Fruit fly (Drosophila melanogaster) whole organism, adult: ENCODE data around the gene Stt3B.
A peak's percentile ranks its signal among the peaks of the same experiment; 100 is the strongest.

Experiments used
- CG11617 ChIP-seq: fragments of 200-800 bp; sonication (Bioruptor generic); optimal IDR thresholded peaks from 2 replicates; lab custom pipeline; 2017; ENCODE audit warnings: mild to moderate bottlenecking, missing biosample characterization, missing genetic modification reagents, missing genetic modification characterization
- CG12768 ChIP-seq: fragments of 200-800 bp; sonication (Bioruptor generic); optimal IDR thresholded peaks from 2 replicates; lab custom pipeline; 2017; ENCODE audit warnings: missing biosample characterization, missing genetic modification characterization, mild to moderate bottlenecking, moderate library complexity, missing genetic modification reagents
- CG14711 ChIP-seq: fragments of 200-800 bp; sonication (Bioruptor generic); optimal IDR thresholded peaks from 2 replicates; lab custom pipeline; 2018; ENCODE audit warnings: missing biosample characterization, mild to moderate bottlenecking, missing genetic modification characterization, moderate library complexity
- CG1620 ChIP-seq: fragments of 200-800 bp; sonication (Bioruptor generic); optimal IDR thresholded peaks from 2 replicates; lab custom pipeline; 2016; ENCODE audit warnings: missing biosample characterization, missing genetic modification characterization
- CG33017 ChIP-seq: fragments of 200-800 bp; sonication (Bioruptor generic); optimal IDR thresholded peaks from 2 replicates; lab custom pipeline; 2018; ENCODE audit warnings: missing biosample characterization, mild to moderate bottlenecking, missing genetic modification characterization, moderate library complexity
- CG5204 ChIP-seq: fragments of 200-800 bp; sonication (Bioruptor generic); optimal IDR thresholded peaks from 2 replicates; lab custom pipeline; 2016; ENCODE audit warnings: missing biosample characterization, missing genetic modification characterization
- CG7045 ChIP-seq: fragments of 200-800 bp; sonication (Bioruptor generic); optimal IDR thresholded peaks from 2 replicates; lab custom pipeline; 2017; ENCODE audit warnings: missing biosample characterization, mild to moderate bottlenecking, missing genetic modification characterization
- CG7101 ChIP-seq: fragments of 200-800 bp; sonication (Bioruptor generic); optimal IDR thresholded peaks from 2 replicates; lab custom pipeline; 2018; ENCODE audit warnings: missing biosample characterization, mild to moderate bottlenecking, missing genetic modification characterization, moderate library complexity
- Clk ChIP-seq: fragments of 200-800 bp; sonication (Bioruptor generic); optimal IDR thresholded peaks from 2 replicates; lab custom pipeline; 2017; ENCODE audit warnings: missing biosample characterization, missing genetic modification characterization
- Crg-1 ChIP-seq: fragments of 200-800 bp; sonication (Bioruptor generic); optimal IDR thresholded peaks from 2 replicates; lab custom pipeline; 2016; ENCODE audit warnings: missing biosample characterization, missing genetic modification characterization
- Hr96 ChIP-seq: fragments of 200-800 bp; sonication (Bioruptor generic); optimal IDR thresholded peaks from 2 replicates; lab custom pipeline; 2016; ENCODE audit warnings: missing biosample characterization, missing genetic modification characterization
- Mnt ChIP-seq: fragments of 200-800 bp; sonication (Bioruptor generic); optimal IDR thresholded peaks from 2 replicates; lab custom pipeline; 2016; ENCODE audit warnings: missing biosample characterization, mild to moderate bottlenecking, missing genetic modification characterization
- bab1 ChIP-seq: fragments of 200-800 bp; sonication (Bioruptor generic); optimal IDR thresholded peaks from 3 replicates; lab custom pipeline; 2019; ENCODE audit warnings: missing biosample characterization, mild to moderate bottlenecking, missing genetic modification characterization, moderate library complexity
- cic ChIP-seq: fragments of 200-800 bp; sonication (Bioruptor generic); optimal IDR thresholded peaks from 2 replicates; lab custom pipeline; 2017; ENCODE audit warnings: missing biosample characterization, mild to moderate bottlenecking, missing genetic modification characterization, moderate library complexity
- cnc ChIP-seq, 2 experiments: fragments of >200 bp; optimal IDR thresholded peaks; 2 replicates each; lab custom pipeline; 2017
- kay ChIP-seq: fragments of 200-800 bp; sonication (Bioruptor generic); peaks from one replicate; lab custom pipeline; 2016; ENCODE audit warnings: missing biosample characterization, missing genetic modification characterization, borderline replicate concordance
- ovo ChIP-seq: fragments of 200-800 bp; sonication (Bioruptor generic); optimal IDR thresholded peaks from 2 replicates; lab custom pipeline; 2016; ENCODE audit warnings: missing biosample characterization, missing genetic modification characterization
- pad ChIP-seq: fragments of 200-800 bp; sonication (Bioruptor generic); optimal IDR thresholded peaks from 3 replicates; lab custom pipeline; 2017; ENCODE audit warnings: missing biosample characterization, missing genetic modification characterization, mild to moderate bottlenecking, moderate library complexity, missing genetic modification reagents
- tj ChIP-seq: fragments of 200-800 bp; sonication (Bioruptor generic); optimal IDR thresholded peaks from 3 replicates; lab custom pipeline; 2017; ENCODE audit warnings: missing biosample characterization, mild to moderate bottlenecking, missing genetic modification characterization, moderate library complexity
- toe ChIP-seq: fragments of 200-800 bp; sonication (Bioruptor generic); optimal IDR thresholded peaks from 2 replicates; lab custom pipeline; 2016; ENCODE audit warnings: missing biosample characterization, missing genetic modification characterization

The Stt3B gene

dm6 chr3R:25066856-25067255 lies 2.6 kb downstream of the Stt3B start:
- no peak for TF ChIP-seq CG7101 (tag; lab: Kevin White, UChicago)
- TF ChIP-seq pad (GFP tag; lab: Kevin White, UChicago): no peak
- TF ChIP-seq Mnt (GFP tag; lab: Kevin White, UChicago): no peak
- TF ChIP-seq Hr96 (GFP tag; lab: Kevin White, UChicago): no peak
- TF ChIP-seq CG33017 (tag; lab: Kevin White, UChicago): no peak
- no peak for TF ChIP-seq CG11617 (GFP tag; lab: Kevin White, UChicago)
- TF ChIP-seq cic (GFP tag; lab: Kevin White, UChicago): no peak
- TF ChIP-seq CG7045 (GFP tag; lab: Kevin White, UChicago): no peak
- no peak for TF ChIP-seq CG1620 (GFP tag; lab: Kevin White, UChicago)
- no peak for TF ChIP-seq bab1 (GFP tag; lab: Kevin White, UChicago)
- no peak for TF ChIP-seq kay (GFP tag; lab: Kevin White, UChicago)
- no peak for TF ChIP-seq cnc (optimal IDR thresholded peaks at IDR 0.05; lab: Kevin White, UChicago)
- TF ChIP-seq ovo (GFP tag; lab: Kevin White, UChicago): no peak
- no peak for TF ChIP-seq CG5204 (GFP tag; lab: Kevin White, UChicago)
- TF ChIP-seq Crg-1 (GFP tag; lab: Kevin White, UChicago): no peak

- TF ChIP-seq CG14711 (tag; lab: Kevin White, UChicago): peak; percentile 18
- no peak for TF ChIP-seq CG12768 (GFP tag; lab: Kevin White, UChicago)
Measured at dm6 chr3R:25064907-25065841, 4.3 kb downstream of the Stt3B start, which contains the start of the genes veli and PQBP1. Gene veli, minus strand, starts transcription at chr3R:25065591. Gene PQBP1, plus strand, starts transcription at chr3R:25065791.

- TF ChIP-seq kay (GFP tag; lab: Kevin White, UChicago): peak; percentile 7
- no peak for TF ChIP-seq ovo (GFP tag; lab: Kevin White, UChicago)
Measured at dm6 chr3R:25060462-25060861, 9.0 kb downstream of the Stt3B start.

dm6 chr3R:25056488-25057157 lies 12.8 kb downstream of the Stt3B start:
- TF ChIP-seq ovo (GFP tag; lab: Kevin White, UChicago) (peak; percentile 86), bab1 (GFP tag; lab: Kevin White, UChicago) (no peak), pad (GFP tag; lab: Kevin White, UChicago) (peak; percentile 93), tj (GFP tag; lab: Kevin White, UChicago) (no peak), kay (GFP tag; lab: Kevin White, UChicago) (peak; percentile 86), cic (GFP tag; lab: Kevin White, UChicago) (peak; percentile 56), CG11617 (GFP tag; lab: Kevin White, UChicago) (no peak), CG12768 (GFP tag; lab: Kevin White, UChicago) (peak; percentile 8)

- TF ChIP-seq CG5204 (GFP tag; lab: Kevin White, UChicago) (no peak), ovo (GFP tag; lab: Kevin White, UChicago) (no peak), CG14711 (tag; lab: Kevin White, UChicago) (peak; percentile 9), CG11617 (GFP tag; lab: Kevin White, UChicago) (peak; percentile 35), kay (GFP tag; lab: Kevin White, UChicago) (peak; percentile 89), Mnt (GFP tag; lab: Kevin White, UChicago) (peak; percentile 6), toe (GFP tag; lab: Kevin White, UChicago) (no peak), CG33017 (tag; lab: Kevin White, UChicago) (peak; percentile 32), CG7101 (tag; lab: Kevin White, UChicago) (peak; percentile 12)
Measured at dm6 chr3R:25056016-25056415, 13.4 kb downstream of the Stt3B start, which contains the start of the genes CG31111 and stac. Gene CG31111, minus strand, starts transcription at chr3R:25056177. Gene stac, plus strand, starts transcription at chr3R:25056286.

- TF ChIP-seq CG7045 (GFP tag; lab: Kevin White, UChicago) (no peak), ovo (GFP tag; lab: Kevin White, UChicago) (no peak), bab1 (GFP tag; lab: Kevin White, UChicago) (peak; percentile 64), CG11617 (GFP tag; lab: Kevin White, UChicago) (peak; percentile 23), kay (GFP tag; lab: Kevin White, UChicago) (peak; percentile 88), pad (GFP tag; lab: Kevin White, UChicago) (peak; percentile 32), CG7101 (tag; lab: Kevin White, UChicago) (peak; percentile 15), Clk (GFP tag; lab: Kevin White, UChicago) (peak; percentile 7), CG5204 (GFP tag; lab: Kevin White, UChicago) (no peak), CG1620 (GFP tag; lab: Kevin White, UChicago) (peak; percentile 1), cnc (optimal IDR thresholded peaks at IDR 0.05; lab: Kevin White, UChicago) (no peak), Hr96 (GFP tag; lab: Kevin White, UChicago) (no peak), tj (GFP tag; lab: Kevin White, UChicago) (peak; percentile 1), toe (GFP tag; lab: Kevin White, UChicago) (peak; percentile 52), CG12768 (GFP tag; lab: Kevin White, UChicago) (no peak), CG33017 (tag; lab: Kevin White, UChicago) (no peak), CG14711 (tag; lab: Kevin White, UChicago) (peak; percentile 43), cic (GFP tag; lab: Kevin White, UChicago) (no peak), Mnt (GFP tag; lab: Kevin White, UChicago) (peak; percentile 42), Crg-1 (GFP tag; lab: Kevin White, UChicago) (peak; percentile 38)
Measured at dm6 chr3R:25054451-25055188, 14.8 kb downstream of the Stt3B start, which contains the start of gene CG31109. Gene CG31109, minus strand, starts transcription at chr3R:25054653.
